Fruit fly (Drosophila melanogaster) whole organism, prepupa: Measurements from ENCODE around the gene CG5446.

Source experiments
- CG11762 ChIP-seq: fragments of 200-800 bp; sonication (Bioruptor generic); optimal IDR thresholded peaks from 3 replicates; lab custom pipeline; 2016; ENCODE audit warnings: missing biosample characterization, missing genetic modification characterization; ENCODE audit not compliant: insufficient read depth
- CG6854 ChIP-seq: fragments of 200-800 bp; sonication (Bioruptor generic); optimal IDR thresholded peaks from 2 replicates; lab custom pipeline; 2017; ENCODE audit warnings: missing biosample characterization, mild to moderate bottlenecking, missing genetic modification characterization
- Lpt ChIP-seq: fragments of 200-800 bp; sonication (Bioruptor generic); optimal IDR thresholded peaks from 3 replicates; lab custom pipeline; 2016; ENCODE audit warnings: missing biosample characterization, missing genetic modification characterization
- Sox15 ChIP-seq: fragments of 200-800 bp; sonication (Bioruptor generic); optimal IDR thresholded peaks from 3 replicates; lab custom pipeline; 2016; ENCODE audit warnings: missing biosample characterization, missing genetic modification characterization
- esn ChIP-seq: fragments of 200-800 bp; sonication (Bioruptor generic); optimal IDR thresholded peaks from 2 replicates; lab custom pipeline; 2016; ENCODE audit warnings: missing biosample characterization, mild to moderate bottlenecking, missing genetic modification characterization, moderate library complexity

- TF ChIP-seq CG6854 (GFP tag; lab: Kevin White, UChicago) (no peak), Sox15 (GFP tag; lab: Kevin White, UChicago) (no peak), Lpt (GFP tag; lab: Kevin White, UChicago) (no peak), esn (GFP tag; lab: Kevin White, UChicago) (no peak), CG11762 (GFP tag; lab: Kevin White, UChicago) (no peak)
Measured at dm6 chr2L:12453192-12453800, 25.8 kb upstream of the CG5446 start, which contains the start of gene CG5418.
